Worm (Caenorhabditis elegans): ENCODE data around the gene K09C8.9.

- TF ChIP-seq ceh-63 (GFP tag; optimal IDR thresholded peaks at IDR 0.05), result no peak
- TF ChIP-seq egl-27 (tag; optimal IDR thresholded peaks at IDR 0.05), result no peak
- no peak for TF ChIP-seq unc-130 (tag; optimal IDR thresholded peaks at IDR 0.05)
- TF ChIP-seq hlh-17 (GFP tag; optimal IDR thresholded peaks at IDR 0.05; ENCODE audit: borderline replicate concordance), result no peak
- no peak for TF ChIP-seq hlh-4 (tag; optimal IDR thresholded peaks at IDR 0.05)
- no peak for TF ChIP-seq ama-1 (optimal IDR thresholded peaks at IDR 0.05)
Observed at ce11 chrX:10951168-10951567, 16.4 kb downstream of the K09C8.9 start, which contains the start of gene K09C8.7.

Data from whole organism, L1 larva.